Fruit fly (Drosophila melanogaster) whole organism, prepupa: ENCODE results near the gene Evi5.

Experiments used
- Blimp-1 ChIP-seq: fragments of 200-800 bp; sonication (Bioruptor generic); optimal IDR thresholded peaks from 3 replicates; lab custom pipeline; 2017; ENCODE audit warnings: missing biosample characterization, missing genetic modification characterization, mild to moderate bottlenecking, moderate library complexity, missing genetic modification reagents
- CG10631 ChIP-seq: fragments of 200-800 bp; sonication (Bioruptor generic); optimal IDR thresholded peaks from 2 replicates; lab custom pipeline; 2016; ENCODE audit warnings: missing biosample characterization, missing genetic modification characterization
- CG11294 ChIP-seq: fragments of 200-800 bp; sonication (Bioruptor generic); IDR thresholded peaks from 2 replicates; pipeline ENCODE4 v1.3.6; 2022; ENCODE audit warnings: missing biosample characterization, missing genetic modification characterization
- CG11762 ChIP-seq: fragments of 200-800 bp; sonication (Bioruptor generic); optimal IDR thresholded peaks from 3 replicates; lab custom pipeline; 2016; ENCODE audit warnings: missing biosample characterization, missing genetic modification characterization; ENCODE audit not compliant: insufficient read depth
- CG15336 ChIP-seq: fragments of 200-800 bp; sonication (Bioruptor generic); IDR thresholded peaks from 2 replicates; pipeline ENCODE4 v1.3.6; 2022; ENCODE audit warnings: missing biosample characterization, missing genetic modification characterization
- CG1621 ChIP-seq: fragments of 200-800 bp; sonication (Bioruptor generic); optimal IDR thresholded peaks from 3 replicates; lab custom pipeline; 2018; ENCODE audit warnings: missing biosample characterization, mild to moderate bottlenecking, missing genetic modification characterization
- CG16779 ChIP-seq: fragments of 200-800 bp; sonication (Bioruptor generic); optimal IDR thresholded peaks from 3 replicates; lab custom pipeline; 2017; ENCODE audit warnings: missing biosample characterization, mild to moderate bottlenecking, missing genetic modification characterization
- CG3032 ChIP-seq: fragments of 200-800 bp; optimal IDR thresholded peaks from 2 replicates; lab custom pipeline; 2019; ENCODE audit warnings: missing biosample characterization, mild to moderate bottlenecking, missing genetic modification characterization, moderate library complexity
- CG32006 ChIP-seq: fragments of 200-800 bp; sonication (Bioruptor generic); optimal IDR thresholded peaks from 3 replicates; lab custom pipeline; 2017; ENCODE audit warnings: missing biosample characterization, mild to moderate bottlenecking, missing genetic modification characterization
- CG34406 ChIP-seq: fragments of 200-800 bp; sonication (Bioruptor generic); optimal IDR thresholded peaks from 3 replicates; lab custom pipeline; 2016; ENCODE audit warnings: missing biosample characterization, missing genetic modification characterization
- CG3919 ChIP-seq: fragments of 200-800 bp; sonication (Bioruptor generic); optimal IDR thresholded peaks from 3 replicates; lab custom pipeline; 2016; ENCODE audit warnings: missing biosample characterization, missing genetic modification characterization
- CG4318 ChIP-seq: fragments of 200-800 bp; sonication (Bioruptor generic); optimal IDR thresholded peaks from 3 replicates; lab custom pipeline; 2017; ENCODE audit warnings: missing biosample characterization, mild to moderate bottlenecking, missing genetic modification characterization
- CG6163 ChIP-seq: fragments of 200-800 bp; sonication (Bioruptor generic); IDR thresholded peaks from 3 replicates; pipeline ENCODE4 v1.3.6; 2022; ENCODE audit warnings: missing biosample characterization, missing genetic modification characterization
- CG6808 ChIP-seq: fragments of 200-800 bp; sonication (Bioruptor generic); optimal IDR thresholded peaks from 3 replicates; lab custom pipeline; 2017; ENCODE audit warnings: missing biosample characterization, missing genetic modification characterization, mild to moderate bottlenecking, moderate library complexity, missing genetic modification reagents
- CG6854 ChIP-seq: fragments of 200-800 bp; sonication (Bioruptor generic); optimal IDR thresholded peaks from 2 replicates; lab custom pipeline; 2017; ENCODE audit warnings: missing biosample characterization, mild to moderate bottlenecking, missing genetic modification characterization
- CG7368 ChIP-seq: fragments of 200-800 bp; sonication (Bioruptor generic); optimal IDR thresholded peaks from 3 replicates; lab custom pipeline; 2016; ENCODE audit warnings: missing biosample characterization, missing genetic modification characterization
- CG8119 ChIP-seq: fragments of 200-800 bp; sonication (Bioruptor generic); IDR thresholded peaks from 3 replicates; pipeline ENCODE4 v1.3.6; 2022; ENCODE audit warnings: missing biosample characterization, missing genetic modification characterization
- CG8319 ChIP-seq: fragments of 200-800 bp; sonication (Bioruptor generic); optimal IDR thresholded peaks from 3 replicates; lab custom pipeline; 2016; ENCODE audit warnings: missing biosample characterization, missing genetic modification characterization
- CG8632 ChIP-seq: fragments of 200-800 bp; sonication (Bioruptor generic); optimal IDR thresholded peaks from 3 replicates; lab custom pipeline; 2016; ENCODE audit warnings: missing biosample characterization, missing genetic modification characterization
- CG9139 ChIP-seq: fragments of 200-800 bp; sonication (Bioruptor generic); optimal IDR thresholded peaks from 3 replicates; lab custom pipeline; 2017; ENCODE audit warnings: missing biosample characterization, mild to moderate bottlenecking, missing genetic modification characterization
- Eip75B ChIP-seq: fragments of 200-800 bp; sonication (Bioruptor generic); optimal IDR thresholded peaks from 3 replicates; lab custom pipeline; 2016; ENCODE audit warnings: missing biosample characterization, missing genetic modification characterization
- Eip78C ChIP-seq: fragments of 200-800 bp; sonication (Bioruptor generic); peaks from one replicate; lab custom pipeline; 2016; ENCODE audit warnings: missing biosample characterization, missing genetic modification characterization
- Ets96B ChIP-seq: fragments of 200-800 bp; optimal IDR thresholded peaks from 2 replicates; lab custom pipeline; 2019; ENCODE audit warnings: missing biosample characterization, mild to moderate bottlenecking, missing genetic modification characterization, moderate library complexity
- Gug ChIP-seq: fragments of 200-800 bp; sonication (Bioruptor generic); IDR thresholded peaks from 2 replicates; pipeline ENCODE4 v1.3.6; 2022; ENCODE audit warnings: missing biosample characterization, missing genetic modification characterization
- Hr38 ChIP-seq: sonication (Bioruptor generic); optimal IDR thresholded peaks from 2 replicates; lab custom pipeline; 2016; ENCODE audit warnings: missing biosample characterization, missing genetic modification characterization
- Hr39 ChIP-seq: fragments of 200-800 bp; sonication (Bioruptor generic); optimal IDR thresholded peaks from 2 replicates; lab custom pipeline; 2016; ENCODE audit warnings: missing biosample characterization, missing genetic modification characterization
- Lpt ChIP-seq: fragments of 200-800 bp; sonication (Bioruptor generic); optimal IDR thresholded peaks from 3 replicates; lab custom pipeline; 2016; ENCODE audit warnings: missing biosample characterization, missing genetic modification characterization
- Met ChIP-seq: fragments of 200-800 bp; sonication (Bioruptor generic); optimal IDR thresholded peaks from 3 replicates; lab custom pipeline; 2016; ENCODE audit warnings: missing biosample characterization, missing genetic modification characterization
- Smox ChIP-seq: fragments of 200-800 bp; sonication (Bioruptor generic); optimal IDR thresholded peaks from 3 replicates; lab custom pipeline; 2016; ENCODE audit warnings: missing biosample characterization, missing genetic modification characterization
- Sox14 ChIP-seq: fragments of 200-800 bp; sonication (Bioruptor generic); optimal IDR thresholded peaks from 3 replicates; lab custom pipeline; 2016; ENCODE audit warnings: missing biosample characterization, missing genetic modification characterization
- Sox15 ChIP-seq: fragments of 200-800 bp; sonication (Bioruptor generic); optimal IDR thresholded peaks from 3 replicates; lab custom pipeline; 2016; ENCODE audit warnings: missing biosample characterization, missing genetic modification characterization
- cyc ChIP-seq: fragments of 200-800 bp; sonication (Bioruptor generic); optimal IDR thresholded peaks from 3 replicates; lab custom pipeline; 2016; ENCODE audit warnings: missing biosample characterization, missing genetic modification characterization
- dsx ChIP-seq: fragments of 200-800 bp; optimal IDR thresholded peaks from 3 replicates; lab custom pipeline; 2019; ENCODE audit warnings: missing biosample characterization, mild to moderate bottlenecking, missing genetic modification characterization, moderate library complexity; ENCODE audit not compliant: poor library complexity, severe bottlenecking
- eg ChIP-seq: fragments of 200-800 bp; sonication (Bioruptor generic); IDR thresholded peaks from 3 replicates; pipeline ENCODE4 v1.3.6; 2022; ENCODE audit warnings: missing biosample characterization, missing genetic modification characterization
- fd59A ChIP-seq: fragments of 200-800 bp; sonication (Bioruptor generic); optimal IDR thresholded peaks from 2 replicates; lab custom pipeline; 2017; ENCODE audit warnings: missing biosample characterization, mild to moderate bottlenecking, missing genetic modification characterization, missing genetic modification reagents
- fd85E ChIP-seq: fragments of 200-800 bp; sonication (Bioruptor generic); optimal IDR thresholded peaks from 3 replicates; lab custom pipeline; 2016; ENCODE audit warnings: missing biosample characterization, missing genetic modification characterization
- fkh ChIP-seq: fragments of 200-800 bp; sonication (Bioruptor generic); optimal IDR thresholded peaks from 3 replicates; lab custom pipeline; 2017; ENCODE audit warnings: missing biosample characterization, mild to moderate bottlenecking, missing genetic modification characterization, moderate library complexity
- pdm3 ChIP-seq: fragments of 200-800 bp; sonication (Bioruptor generic); optimal IDR thresholded peaks from 3 replicates; lab custom pipeline; 2016; ENCODE audit warnings: missing biosample characterization, missing genetic modification characterization
- ss ChIP-seq, 2 experiments: fragments of 200-800 bp; sonication (Bioruptor generic); optimal IDR thresholded peaks; 2 replicates in 1 of 2; 3 replicates in 1 of 2; lab custom pipeline; 2017 to 2018; ENCODE audit warnings: mild to moderate bottlenecking in 2 of 2, missing biosample characterization in 2 of 2, missing genetic modification characterization in 2 of 2, moderate library complexity in 1 of 2

The Evi5 gene

dm6 chrX:11492205-11492604, 38.0 kb upstream of the Evi5 start (continued):
- peak; percentile 72 for TF ChIP-seq CG32006 (GFP tag; lab: Kevin White, UChicago)
- peak; percentile 22 for TF ChIP-seq CG10631 (GFP tag; lab: Kevin White, UChicago)
- peak; percentile 4 for TF ChIP-seq CG4318 (GFP tag; lab: Kevin White, UChicago)
- TF ChIP-seq CG3919 (GFP tag; lab: Kevin White, UChicago) = peak; percentile 10
- TF ChIP-seq Gug = no peak
- TF ChIP-seq Lpt (GFP tag; lab: Kevin White, UChicago) = peak; percentile 66
- TF ChIP-seq Smox (GFP tag; lab: Kevin White, UChicago) = no peak
- TF ChIP-seq eg (GFP tag; lab: Robert Waterston, UW) = no peak
- no peak for TF ChIP-seq CG16779 (tag; lab: Kevin White, UChicago)
- TF ChIP-seq CG1621 (tag; lab: Kevin White, UChicago) = no peak
- TF ChIP-seq CG7368 (GFP tag; lab: Kevin White, UChicago) = no peak
- TF ChIP-seq cyc (GFP tag; lab: Kevin White, UChicago) = no peak
- TF ChIP-seq fd59A (GFP tag; lab: Kevin White, UChicago) = no peak
- no peak for TF ChIP-seq CG6163 (GFP tag; lab: Robert Waterston, UW)
- no peak for TF ChIP-seq Met (GFP tag; lab: Kevin White, UChicago)
- TF ChIP-seq Hr39 = no peak
- no peak for TF ChIP-seq CG34406 (GFP tag; lab: Kevin White, UChicago)
- TF ChIP-seq Blimp-1 = no peak
- TF ChIP-seq Eip75B (GFP tag; lab: Kevin White, UChicago) = no peak
- TF ChIP-seq Sox15 (GFP tag; lab: Kevin White, UChicago) = no peak
- TF ChIP-seq CG3032 (tag; lab: Kevin White, UChicago) = no peak
- no peak for TF ChIP-seq CG8632 (GFP tag; lab: Kevin White, UChicago)
- TF ChIP-seq pdm3 = peak; percentile 8
- no peak for TF ChIP-seq CG8319 (GFP tag; lab: Kevin White, UChicago)

- TF ChIP-seq fkh (GFP tag; lab: Kevin White, UChicago) (no peak), fd85E (GFP tag; lab: Kevin White, UChicago) (no peak), CG11294 (GFP tag; lab: Robert Waterston, UW) (no peak), Blimp-1 (no peak), Eip78C (no peak), CG7368 (GFP tag; lab: Kevin White, UChicago) (no peak), dsx (GFP tag; lab: Kevin White, UChicago) (no peak), CG32006 (GFP tag; lab: Kevin White, UChicago) (no peak), CG4318 (GFP tag; lab: Kevin White, UChicago) (no peak), CG6854 (no peak), Hr38 (GFP tag; lab: Kevin White, UChicago) (no peak)
Observed at dm6 chrX:11491473-11491872, 37.3 kb upstream of the Evi5 start, which contains the start of gene CG33235. Gene CG33235, minus strand, starts transcription at chrX:11491573.

dm6 chrX:11485075-11485474, 30.9 kb upstream of the Evi5 start, which contains the start of gene Spase25:
Gene Spase25, plus strand, starts transcription at chrX:11485250.
- no peak for TF ChIP-seq CG8319 (GFP tag; lab: Kevin White, UChicago)
- TF ChIP-seq CG15336 = 0 out of 2 replicates have a peak, but pooled peaks have one; percentile 28
- peak; percentile 37 for TF ChIP-seq dsx (GFP tag; lab: Kevin White, UChicago)
- peak; percentile 9 for TF ChIP-seq CG3032 (tag; lab: Kevin White, UChicago)
- TF ChIP-seq CG6808 = peak; percentile 19
- peak in 1 of 2 experiments; percentile 12 for TF ChIP-seq ss (GFP tag; optimal IDR thresholded peaks at IDR 0.05; lab: Kevin White, UChicago)
- TF ChIP-seq Blimp-1 = no peak
- peak; percentile 47 for TF ChIP-seq Ets96B
- no peak for TF ChIP-seq CG11762 (GFP tag; lab: Kevin White, UChicago)
- TF ChIP-seq CG34406 (GFP tag; lab: Kevin White, UChicago) = no peak
- TF ChIP-seq CG8119 (GFP tag; lab: Robert Waterston, UW) = peak; percentile 49; the same call in 2 of the 3 replicates
- peak; percentile 3 for TF ChIP-seq CG9139
- peak; percentile 17 for TF ChIP-seq Eip78C
- TF ChIP-seq Lpt (GFP tag; lab: Kevin White, UChicago) = peak; percentile 28
- peak; percentile 28; the same call in 1 of the 3 replicates for TF ChIP-seq CG6163 (GFP tag; lab: Robert Waterston, UW)
- TF ChIP-seq Sox14 = no peak
